Fruit fly (Drosophila melanogaster): Measurements from ENCODE around the gene psd.

psd gene

DNA sequence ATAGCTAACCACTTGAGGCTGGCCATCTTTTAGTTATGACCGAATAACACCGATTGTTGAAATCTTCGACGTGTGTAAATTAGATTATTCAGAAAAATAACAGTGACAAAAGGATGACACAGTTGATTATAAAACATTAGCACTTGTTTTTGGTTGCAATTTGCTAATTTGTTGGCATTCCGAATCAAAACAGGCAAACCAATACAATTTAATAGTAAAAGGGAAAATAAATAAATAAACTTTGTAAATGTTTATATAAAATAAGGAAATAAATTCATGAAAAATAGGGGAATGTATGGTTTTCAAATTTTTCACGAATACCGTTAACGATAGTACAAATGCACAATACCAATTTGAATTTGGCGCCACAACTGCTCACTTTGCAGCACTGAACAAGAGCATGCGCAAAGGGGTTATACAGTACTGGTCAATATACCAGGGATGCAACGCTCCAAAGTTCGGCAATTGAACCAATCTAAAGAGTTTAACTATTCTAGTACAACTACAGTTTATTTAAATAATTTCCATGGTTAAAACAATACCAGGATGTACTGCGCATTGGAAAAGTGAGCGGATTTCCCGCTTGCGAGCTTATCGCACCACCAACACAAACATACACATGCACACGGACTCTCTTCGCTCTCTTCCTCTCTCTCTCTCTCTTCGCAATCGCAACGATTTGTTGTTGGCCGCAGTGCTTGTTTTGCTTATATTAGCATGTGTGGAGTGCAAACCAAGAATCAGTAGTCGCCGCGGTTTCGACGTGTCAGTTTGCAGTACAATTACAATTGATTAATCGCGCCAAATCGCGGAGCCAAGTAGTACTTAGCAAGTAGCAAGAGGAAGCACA lies 21.3 kb downstream of the psd start, which contains the start of the genes Sfp26Ad and Gpdh1:
Gene Sfp26Ad, minus strand, starts transcription at position 76 of the 850 bp plus-strand sequence.
Gene Gpdh1, plus strand, starts transcription at position 415 of the 850 bp plus-strand sequence.
- TF ChIP-seq gt (GFP tag; IDR thresholded peaks at IDR 0.05) (0 out of 2 replicates have a peak, but pooled peaks have one; percentile 28), Ets97D (GFP tag; optimal IDR thresholded peaks at IDR 0.05) (peak; percentile 85), Deaf1 (tag; optimal IDR thresholded peaks at IDR 0.05) (peak; percentile 42), hth (optimal IDR thresholded peaks at IDR 0.05) (no peak), CG3838 (GFP tag; optimal IDR thresholded peaks at IDR 0.05) (peak; percentile 18), Asciz (GFP tag; optimal IDR thresholded peaks at IDR 0.05) (peak; percentile 5), exex (tag; optimal IDR thresholded peaks at IDR 0.05) (peak; percentile 66), CG10565 (GFP tag; optimal IDR thresholded peaks at IDR 0.05) (peak; percentile 68), CG4854 (GFP tag; optimal IDR thresholded peaks at IDR 0.05) (peak; percentile 64), gsb (GFP tag; IDR thresholded peaks at IDR 0.05) (peak; percentile 50), her (GFP tag; optimal IDR thresholded peaks at IDR 0.05) (peak; percentile 77), CG11504 (tag; optimal IDR thresholded peaks at IDR 0.05) (peak; percentile 66), CG11723 (GFP tag; optimal IDR thresholded peaks at IDR 0.05) (peak; percentile 57), CG11093 (GFP tag; IDR thresholded peaks at IDR 0.05) (no peak), ash1 (GFP tag; optimal IDR thresholded peaks at IDR 0.05) (no peak), Side (GFP tag; optimal IDR thresholded peaks at IDR 0.05) (peak; percentile 79), CG15601 (tag; optimal IDR thresholded peaks at IDR 0.05) (peak; percentile 69), CG1233 (GFP tag; optimal IDR thresholded peaks at IDR 0.05) (peak; percentile 9), odd (GFP tag; optimal IDR thresholded peaks at IDR 0.05) (no peak), CG7963 (GFP tag; IDR thresholded peaks at IDR 0.05; ENCODE audit: partially characterized antibody) (no peak; the same call in 2 of the 3 replicates), CG10147 (GFP tag; optimal IDR thresholded peaks at IDR 0.05) (peak; percentile 52), org-1 (GFP tag; optimal IDR thresholded peaks at IDR 0.05) (no peak), CG1024 (GFP tag; IDR thresholded peaks at IDR 0.05) (peak; percentile 53; the same call in 1 of the 2 replicates), CG15011 (GFP tag; optimal IDR thresholded peaks at IDR 0.05) (peak; percentile 12), Xrp1 (GFP tag; IDR thresholded peaks at IDR 0.05) (peak; percentile 74), Spps (tag; optimal IDR thresholded peaks at IDR 0.05) (peak; percentile 11), sr (GFP tag; IDR thresholded peaks at IDR 0.05) (peak; percentile 59; the same call in 1 of the 3 replicates), Neu2 (GFP tag; optimal IDR thresholded peaks at IDR 0.05; ENCODE audit: borderline replicate concordance) (peak; percentile 41), CG12104 (GFP tag; optimal IDR thresholded peaks at IDR 0.05) (peak; percentile 52), chn (GFP tag; optimal IDR thresholded peaks at IDR 0.05) (peak; percentile 74), CG17912 (GFP tag; optimal IDR thresholded peaks at IDR 0.05) (peak; percentile 71), CG9876 (GFP tag; optimal IDR thresholded peaks at IDR 0.05) (peak; percentile 46), zfh2 (GFP tag; optimal IDR thresholded peaks at IDR 0.05) (peak; percentile 76), lab (GFP tag; optimal IDR thresholded peaks at IDR 0.05) (peak; percentile 87), fru (optimal IDR thresholded peaks at IDR 0.05) (no peak), CG31224 (GFP tag; IDR thresholded peaks at IDR 0.05) (no peak), gce (GFP tag; IDR thresholded peaks at IDR 0.05) (no peak; the same call in 2 of the 3 replicates), Bteb2 (GFP tag; optimal IDR thresholded peaks at IDR 0.05) (peak; percentile 87), eve (GFP tag; optimal IDR thresholded peaks at IDR 0.05) (no peak), CG17359 (tag; optimal IDR thresholded peaks at IDR 0.05) (peak; percentile 58), ssp (GFP tag; IDR thresholded peaks at IDR 0.05) (peak; percentile 54), CG10267 (tag; optimal IDR thresholded peaks at IDR 0.05) (peak; percentile 98), aop (GFP tag; IDR thresholded peaks at IDR 0.05) (no peak), maf-S (GFP tag; optimal IDR thresholded peaks at IDR 0.05) (peak; percentile 80), CG14860 (GFP tag; IDR thresholded peaks at IDR 0.05; ENCODE audit: partially characterized antibody) (no peak), Chrac-16 (GFP tag; optimal IDR thresholded peaks at IDR 0.05) (peak; percentile 76), Doc2 (GFP tag; IDR thresholded peaks at IDR 0.05) (no peak), CG7987 (GFP tag; optimal IDR thresholded peaks at IDR 0.05) (peak; percentile 69), CG17568 (GFP tag; optimal IDR thresholded peaks at IDR 0.05) (peak; percentile 74)

All from whole organism, embryonic.